Fruit fly (Drosophila melanogaster): Measurements from ENCODE around the gene esc.

DNA sequence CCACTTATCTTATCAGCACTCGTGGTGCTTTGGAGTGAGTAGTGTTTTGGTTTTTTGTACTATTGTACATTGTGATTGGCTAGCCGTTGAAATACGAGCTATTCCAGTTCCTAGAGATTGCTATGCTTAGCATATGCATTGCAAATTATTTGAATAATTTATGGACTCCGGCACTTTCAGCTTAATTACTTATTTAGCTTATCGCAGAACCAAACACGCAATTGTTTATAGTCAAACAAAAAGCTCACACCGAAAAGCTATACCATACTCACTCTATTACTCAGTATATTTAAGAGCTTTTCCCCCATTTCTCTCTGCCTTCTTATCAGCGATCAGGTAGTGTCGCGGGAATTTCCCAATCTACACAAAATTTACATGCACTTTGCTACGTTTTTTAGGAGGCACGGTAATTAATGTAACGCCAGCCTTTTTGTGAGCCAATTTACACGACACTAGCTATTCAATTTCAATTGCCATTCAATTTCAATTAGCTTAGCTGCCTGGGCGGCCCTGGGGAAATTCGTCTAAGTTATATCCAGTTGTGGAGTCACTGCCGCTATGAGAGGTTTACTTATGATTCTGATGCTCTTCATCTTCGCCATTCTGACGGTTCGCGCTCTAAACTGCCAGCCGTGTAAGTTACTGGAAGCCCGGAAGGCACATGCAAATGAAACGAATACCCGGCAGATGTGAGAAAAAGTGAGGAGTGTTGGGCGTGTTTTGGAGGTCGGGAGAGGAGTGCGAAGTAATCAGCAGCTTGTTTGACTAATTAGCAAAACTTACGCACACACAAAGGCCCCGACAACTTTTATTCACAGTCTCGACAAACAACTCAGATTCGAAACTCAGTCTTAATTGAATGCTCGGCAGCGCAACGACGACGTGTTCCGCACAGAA, 13.3 kb upstream of the esc start, which contains the start of the genes CG44008, CG14933, CG46426 and CG42486:
- TF ChIP-seq cyc (GFP tag; optimal IDR thresholded peaks at IDR 0.05) (no peak), Ets96B (tag; optimal IDR thresholded peaks at IDR 0.05) (no peak)
